Worm (Caenorhabditis elegans) whole organism, L4 larva: ENCODE results near the gene ZK262.9.

ENCODE experiments used
- D1046.2 ChIP-seq: fragments of 200-800 bp; sonication (Bioruptor generic); IDR thresholded peaks from 2 replicates; pipeline ENCODE4 v1.3.6; 2022; ENCODE audit warnings: missing genetic modification characterization, missing compliant biosample characterization
- F10B5.3 ChIP-seq: sonication (generic microtip); optimal IDR thresholded peaks from 2 replicates; lab custom pipeline; 2016; ENCODE audit warnings: mild to moderate bottlenecking, missing genetic modification characterization, missing compliant biosample characterization
- F26F4.8 ChIP-seq: fragments of 200-800 bp; sonication (Bioruptor generic); conservative IDR thresholded peaks from 2 replicates; pipeline ENCODE4 v1.3.6; 2022; ENCODE audit warnings: missing genetic modification characterization, missing compliant biosample characterization
- F37D6.2 ChIP-seq: sonication (generic microtip); optimal IDR thresholded peaks from 2 replicates; lab custom pipeline; 2016; ENCODE audit warnings: mild to moderate bottlenecking, missing genetic modification characterization, missing compliant biosample characterization
- F49E8.2 ChIP-seq: sonication (generic microtip); optimal IDR thresholded peaks from 2 replicates; lab custom pipeline; 2016; ENCODE audit warnings: missing compliant biosample characterization, mild to moderate bottlenecking, missing genetic modification characterization, borderline replicate concordance
- ZK337.2 ChIP-seq: fragments of 200-800 bp; sonication (Bioruptor generic); IDR thresholded peaks from 2 replicates; pipeline ENCODE4 v1.3.6; 2022; ENCODE audit warnings: missing genetic modification reagents, missing genetic modification characterization, missing compliant biosample characterization
- aha-1 ChIP-seq: fragments of 150-350 bp; peaks from one replicate; lab custom pipeline; 2014; ENCODE audit warnings: missing biosample characterization, missing genetic modification characterization
- ama-1 ChIP-seq: fragments of 150-350 bp; optimal IDR thresholded peaks from 2 replicates; lab custom pipeline; 2014; ENCODE audit warnings: inconsistent platforms, mixed read lengths
- ceh-28 ChIP-seq: fragments of 150-350 bp; optimal IDR thresholded peaks from 2 replicates; lab custom pipeline; 2014; ENCODE audit warnings: missing biosample characterization, missing genetic modification reagents, missing genetic modification characterization
- ceh-62 ChIP-seq: sonication (generic microtip); optimal IDR thresholded peaks from 2 replicates; lab custom pipeline; 2017; ENCODE audit warnings: missing biosample characterization, missing genetic modification characterization
- ctbp-1 ChIP-seq: fragments of 200-800 bp; sonication (Bioruptor generic); IDR thresholded peaks from 2 replicates; pipeline ENCODE4 v1.3.6; 2022; ENCODE audit warnings: missing genetic modification reagents, missing genetic modification characterization, missing compliant biosample characterization
- daf-12 ChIP-seq: fragments of 150-350 bp; optimal IDR thresholded peaks from 2 replicates; lab custom pipeline; 2014; ENCODE audit warnings: missing biosample characterization, missing genetic modification reagents, missing genetic modification characterization
- dve-1 ChIP-seq: sonication (generic microtip); optimal IDR thresholded peaks from 2 replicates; lab custom pipeline; 2017; ENCODE audit warnings: antibody characterized with exemption, mild to moderate bottlenecking, missing genetic modification characterization, missing compliant biosample characterization; ENCODE audit not compliant: insufficient read depth
- fkh-10 ChIP-seq: fragments of 150-350 bp; optimal IDR thresholded peaks from 2 replicates; lab custom pipeline; 2014; ENCODE audit warnings: missing biosample characterization, missing genetic modification reagents, missing genetic modification characterization
- hlh-30 ChIP-seq: sonication (generic microtip); optimal IDR thresholded peaks from 2 replicates; lab custom pipeline; 2017; ENCODE audit warnings: antibody characterized with exemption, mild to moderate bottlenecking, missing genetic modification characterization, missing compliant biosample characterization; ENCODE audit not compliant: insufficient read depth
- hmg-1.1 ChIP-seq: fragments of 200-800 bp; sonication (Bioruptor generic); IDR thresholded peaks from 2 replicates; pipeline ENCODE4 v1.3.6; 2022; ENCODE audit warnings: missing genetic modification reagents, missing genetic modification characterization, missing compliant biosample characterization
- lin-15B ChIP-seq: fragments of 150-350 bp; sonication (generic microtip); optimal IDR thresholded peaks from 3 replicates; lab custom pipeline; 2014; ENCODE audit warnings: missing biosample characterization, missing genetic modification characterization
- lsy-2 ChIP-seq, 2 experiments: fragments of 150-350 bp in 1 of 2; sonication (generic microtip) in 1 of 2; optimal IDR thresholded peaks; 2 replicates each; lab custom pipeline; 2014 to 2017; ENCODE audit warnings: missing biosample characterization in 2 of 2, missing genetic modification characterization in 2 of 2
- madf-9 ChIP-seq: fragments of 200-800 bp; sonication (Bioruptor generic); conservative IDR thresholded peaks from 2 replicates; pipeline ENCODE4 v1.3.6; 2022; ENCODE audit warnings: missing genetic modification reagents, missing genetic modification characterization, missing compliant biosample characterization
- mdl-1 ChIP-seq, 2 experiments: fragments of 150-350 bp in 1 of 2; sonication (generic microtip) in 1 of 2; optimal IDR thresholded peaks; 2 replicates each; lab custom pipeline; 2014 to 2017; ENCODE audit warnings: missing biosample characterization in 2 of 2, missing genetic modification characterization in 2 of 2
- mep-1 ChIP-seq: fragments of 150-350 bp; sonication (generic microtip); optimal IDR thresholded peaks from 3 replicates; lab custom pipeline; 2014; ENCODE audit warnings: missing biosample characterization, missing genetic modification characterization
- nhr-11 ChIP-seq: fragments of 150-350 bp; optimal IDR thresholded peaks from 2 replicates; lab custom pipeline; 2014; ENCODE audit warnings: missing biosample characterization, missing genetic modification characterization
- nhr-28 ChIP-seq: fragments of 150-350 bp; optimal IDR thresholded peaks from 2 replicates; lab custom pipeline; 2014; ENCODE audit warnings: missing biosample characterization, missing genetic modification characterization
- nhr-41 ChIP-seq: fragments of 200-800 bp; sonication (Bioruptor generic); IDR thresholded peaks from 2 replicates; pipeline ENCODE4 v1.3.6; 2022; ENCODE audit warnings: missing genetic modification reagents, missing genetic modification characterization, missing compliant biosample characterization
- rbr-2 ChIP-seq: sonication (generic microtip); optimal IDR thresholded peaks from 2 replicates; lab custom pipeline; 2016; ENCODE audit warnings: missing genotype, missing genetic modification characterization, missing compliant biosample characterization
- set-16 ChIP-seq: fragments of 200-800 bp; sonication (Bioruptor generic); IDR thresholded peaks from 2 replicates; pipeline ENCODE4 v1.3.6; 2022; ENCODE audit warnings: missing genetic modification reagents, missing genetic modification characterization, missing compliant biosample characterization
- spr-3 ChIP-seq: fragments of 200-800 bp; sonication (Bioruptor generic); optimal IDR thresholded peaks from 2 replicates; lab custom pipeline; 2018; ENCODE audit warnings: mild to moderate bottlenecking, missing genetic modification characterization, missing compliant biosample characterization
- unc-62 ChIP-seq, 3 experiments: fragments of 150-350 bp in 1 of 3; sonication (generic microtip); optimal IDR thresholded peaks in 2 of 3; peaks in 1 of 3; 1 replicate in 1 of 3; 2 replicates in 2 of 3; lab custom pipeline; 2014 to 2017; ENCODE audit warnings: missing biosample characterization in 3 of 3, missing genetic modification characterization in 3 of 3, missing genetic modification reagents in 3 of 3, missing genotype in 1 of 3

ZK262.9 gene

ce11 chrV:18487158-18487557, 47.6 kb downstream of the ZK262.9 start, which contains the start of gene Y51A2D.18:
Y51A2D.18 (minus strand) TSS chrV:18487258.
- TF ChIP-seq D1046.2 (GFP tag; lab: Robert Waterston, UW) (no peak), daf-12 (tag; lab: Kevin White, UChicago) (no peak), ceh-62 (tag; lab: Kevin White, UChicago) (no peak), nhr-41 (GFP tag; lab: Robert Waterston, UW) (no peak), F26F4.8 (GFP tag; lab: Robert Waterston, UW) (no peak)

ce11 chrV:18490284-18490832, 50.8 kb downstream of the ZK262.9 start:
- TF ChIP-seq mdl-1 (tag; optimal IDR thresholded peaks at IDR 0.05; lab: Kevin White, UChicago) (peak in 1 of 2 experiments; percentile 45), unc-62 (GFP tag; optimal IDR thresholded peaks at IDR 0.05 in 1 of 2; lab: Kevin White, UChicago) (peak in 1 of 2 experiments; percentile 98), unc-62 (tag; optimal IDR thresholded peaks at IDR 0.05; lab: Kevin White, UChicago) (no peak), nhr-28 (tag; lab: Kevin White, UChicago) (peak; percentile 3), rbr-2 (tag; lab: Kevin White, UChicago) (peak; percentile 28), F10B5.3 (no peak), fkh-10 (GFP tag; lab: Kevin White, UChicago) (peak; percentile 40), F49E8.2 (tag; lab: Kevin White, UChicago) (no peak), F37D6.2 (tag; lab: Kevin White, UChicago) (peak; percentile 13), aha-1 (peak; percentile 86), ctbp-1 (GFP tag; lab: Robert Waterston, UW) (peak; percentile 78), ceh-28 (tag; lab: Kevin White, UChicago) (peak; percentile 16), spr-3 (GFP tag; lab: Kevin White, UChicago) (no peak), ama-1 (lab: Kevin White, UChicago) (no peak), nhr-11 (peak; percentile 27), hmg-1.1 (GFP tag; lab: Robert Waterston, UW) (peak; percentile 66), dve-1 (tag; lab: Kevin White, UChicago) (no peak), hlh-30 (tag; lab: Kevin White, UChicago) (peak; percentile 52), lin-15B (tag; lab: Kevin White, UChicago) (no peak), set-16 (GFP tag; lab: Robert Waterston, UW) (peak; percentile 90), madf-9 (GFP tag; lab: Robert Waterston, UW) (0 out of 2 replicates have a peak, but pooled peaks have one; percentile 41), ZK337.2 (GFP tag; lab: Robert Waterston, UW) (no peak), mep-1 (tag; lab: Kevin White, UChicago) (peak; percentile 60), lsy-2 (tag; optimal IDR thresholded peaks at IDR 0.05; lab: Kevin White, UChicago) (peak in 1 of 2 experiments; percentile 40)
